Worm (Caenorhabditis elegans) whole organism, L1 larva: Measurements from ENCODE around the gene C50F4.16.

ENCODE experiments used
- ceh-63 ChIP-seq: fragments of 200-800 bp; sonication (Bioruptor generic); optimal IDR thresholded peaks from 2 replicates; lab custom pipeline; 2018; ENCODE audit warnings: mild to moderate bottlenecking, missing genetic modification characterization, missing compliant biosample characterization
- efl-3 ChIP-seq: fragments of 200-800 bp; sonication (Bioruptor generic); optimal IDR thresholded peaks from 2 replicates; lab custom pipeline; 2018; ENCODE audit warnings: mild to moderate bottlenecking, missing genetic modification characterization, missing compliant biosample characterization
- fos-1 ChIP-seq: fragments of 150-350 bp; optimal IDR thresholded peaks from 2 replicates; lab custom pipeline; 2014; ENCODE audit warnings: missing biosample characterization, missing genetic modification characterization
- hlh-4 ChIP-seq: sonication (generic microtip); optimal IDR thresholded peaks from 2 replicates; lab custom pipeline; 2016; ENCODE audit warnings: mild to moderate bottlenecking, missing genetic modification characterization, missing compliant biosample characterization
- nhr-11 ChIP-seq: fragments of 150-350 bp; optimal IDR thresholded peaks from 2 replicates; lab custom pipeline; 2014; ENCODE audit warnings: missing biosample characterization, missing genetic modification characterization
- skn-1 ChIP-seq: fragments of 150-350 bp; optimal IDR thresholded peaks from 2 replicates; lab custom pipeline; 2014; ENCODE audit warnings: missing biosample characterization, missing genetic modification characterization
- unc-62 ChIP-seq: fragments of 150-350 bp; optimal IDR thresholded peaks from 2 replicates; lab custom pipeline; 2014; ENCODE audit warnings: missing biosample characterization, missing genetic modification reagents, missing genetic modification characterization
- zag-1 ChIP-seq: fragments of 150-350 bp; optimal IDR thresholded peaks from 2 replicates; lab custom pipeline; 2014; ENCODE audit warnings: missing biosample characterization, missing genetic modification characterization
- ztf-11 ChIP-seq, 2 experiments: sonication (generic microtip); optimal IDR thresholded peaks; 2 replicates each; lab custom pipeline; 2016 to 2017; ENCODE audit warnings: missing genetic modification characterization in 2 of 2, missing biosample characterization in 1 of 2, missing compliant biosample characterization in 1 of 2
- ztf-4 ChIP-seq: fragments of 150-350 bp; optimal IDR thresholded peaks from 2 replicates; lab custom pipeline; 2014; ENCODE audit warnings: missing biosample characterization, missing genetic modification characterization

ce11 chrV:9587619-9588018 lies 46.2 kb upstream of the C50F4.16 start:
- TF ChIP-seq fos-1 (no peak), hlh-4 (tag; lab: Kevin White, UChicago) (no peak), zag-1 (tag; lab: Kevin White, UChicago) (no peak), ceh-63 (GFP tag; lab: Kevin White, UChicago) (no peak), ztf-11 (tag; optimal IDR thresholded peaks at IDR 0.05; lab: Kevin White, UChicago) (no peak), skn-1 (tag; lab: Kevin White, UChicago) (no peak), unc-62 (no peak), nhr-11 (tag; lab: Kevin White, UChicago) (no peak), ztf-4 (tag; lab: Kevin White, UChicago) (no peak), efl-3 (GFP tag; lab: Kevin White, UChicago) (no peak)
